Worm (Caenorhabditis elegans) whole organism, late embryonic: ENCODE measurements around the gene asb-2.

Experiments used
- K02D7.2 ChIP-seq: sonication (generic microtip); optimal IDR thresholded peaks from 2 replicates; lab custom pipeline; 2017; ENCODE audit warnings: mild to moderate bottlenecking, missing genetic modification characterization, missing compliant biosample characterization
- K09A11.1 ChIP-seq: sonication (generic microtip); optimal IDR thresholded peaks from 2 replicates; lab custom pipeline; 2017; ENCODE audit warnings: antibody characterized with exemption, mild to moderate bottlenecking, missing genetic modification characterization, missing compliant biosample characterization; ENCODE audit not compliant: insufficient read depth
- ama-1 ChIP-seq: fragments of 150-350 bp; optimal IDR thresholded peaks from 2 replicates; lab custom pipeline; 2014
- ceh-18 ChIP-seq: sonication (generic microtip); optimal IDR thresholded peaks from 2 replicates; lab custom pipeline; 2016; ENCODE audit warnings: missing genetic modification characterization, missing compliant biosample characterization
- ceh-19 ChIP-seq: fragments of 200-800 bp; sonication (Bioruptor generic); optimal IDR thresholded peaks from 2 replicates; lab custom pipeline; 2018; ENCODE audit warnings: mild to moderate bottlenecking, missing genetic modification characterization, missing compliant biosample characterization
- ceh-22 ChIP-seq: sonication (generic microtip); optimal IDR thresholded peaks from 2 replicates; lab custom pipeline; 2017; ENCODE audit warnings: missing biosample characterization, missing genetic modification characterization
- ceh-31 ChIP-seq: sonication (generic microtip); optimal IDR thresholded peaks from 2 replicates; lab custom pipeline; 2016; ENCODE audit warnings: missing genetic modification characterization, missing compliant biosample characterization
- ceh-34 ChIP-seq: sonication (generic microtip); optimal IDR thresholded peaks from 2 replicates; lab custom pipeline; 2016; ENCODE audit warnings: mild to moderate bottlenecking, missing genetic modification characterization, missing compliant biosample characterization
- ceh-45 ChIP-seq: fragments of 200-800 bp; sonication (Bioruptor generic); IDR thresholded peaks from 2 replicates; pipeline ENCODE4 v1.3.6; 2022; ENCODE audit warnings: missing genetic modification reagents, missing genetic modification characterization, missing compliant biosample characterization
- ceh-48 ChIP-seq: sonication (generic microtip); optimal IDR thresholded peaks from 2 replicates; lab custom pipeline; 2016; ENCODE audit warnings: missing genetic modification characterization, inconsistent platforms, missing compliant biosample characterization
- ceh-6 ChIP-seq: fragments of 200-800 bp; sonication (Bioruptor generic); optimal IDR thresholded peaks from 2 replicates; lab custom pipeline; 2018; ENCODE audit warnings: mild to moderate bottlenecking, missing genetic modification characterization, missing compliant biosample characterization
- ceh-9 ChIP-seq: sonication (generic microtip); optimal IDR thresholded peaks from 2 replicates; lab custom pipeline; 2016; ENCODE audit warnings: mild to moderate bottlenecking, missing genetic modification characterization, inconsistent platforms, missing compliant biosample characterization
- che-1 ChIP-seq: sonication (generic microtip); optimal IDR thresholded peaks from 2 replicates; lab custom pipeline; 2016; ENCODE audit warnings: mild to moderate bottlenecking, missing genetic modification characterization, missing compliant biosample characterization
- dmd-4 ChIP-seq: sonication (generic microtip); optimal IDR thresholded peaks from 2 replicates; lab custom pipeline; 2016; ENCODE audit warnings: borderline replicate concordance, missing genetic modification characterization, missing compliant biosample characterization
- elt-2 ChIP-seq: sonication (generic microtip); optimal IDR thresholded peaks from 2 replicates; lab custom pipeline; 2016; ENCODE audit warnings: missing genetic modification reagents, missing genetic modification characterization, missing compliant biosample characterization
- fkh-10 ChIP-seq: fragments of 150-350 bp; optimal IDR thresholded peaks from 2 replicates; lab custom pipeline; 2014; ENCODE audit warnings: missing biosample characterization, missing genetic modification reagents, missing genetic modification characterization
- fkh-6 ChIP-seq: sonication (generic microtip); optimal IDR thresholded peaks from 2 replicates; lab custom pipeline; 2016; ENCODE audit warnings: missing genetic modification characterization, missing compliant biosample characterization
- hlh-15 ChIP-seq: sonication (generic microtip); optimal IDR thresholded peaks from 2 replicates; lab custom pipeline; 2016; ENCODE audit warnings: missing genetic modification characterization, missing compliant biosample characterization
- hlh-30 ChIP-seq: sonication (generic microtip); optimal IDR thresholded peaks from 2 replicates; lab custom pipeline; 2017; ENCODE audit warnings: antibody characterized with exemption, missing genetic modification characterization, missing compliant biosample characterization; ENCODE audit not compliant: insufficient read depth
- hlh-8 ChIP-seq: sonication (generic microtip); optimal IDR thresholded peaks from 2 replicates; lab custom pipeline; 2016; ENCODE audit warnings: missing genotype, missing genetic modification characterization, missing compliant biosample characterization
- nfya-1 ChIP-seq: sonication (generic microtip); optimal IDR thresholded peaks from 2 replicates; lab custom pipeline; 2017; ENCODE audit warnings: missing genetic modification characterization, mild to moderate bottlenecking, missing compliant biosample characterization, antibody characterized with exemption, moderate library complexity
- nhr-11 ChIP-seq: fragments of 150-350 bp; optimal IDR thresholded peaks from 2 replicates; lab custom pipeline; 2014; ENCODE audit warnings: missing biosample characterization, missing genetic modification characterization
- npax-4 ChIP-seq: sonication (generic microtip); optimal IDR thresholded peaks from 2 replicates; lab custom pipeline; 2016; ENCODE audit warnings: missing genetic modification characterization, missing compliant biosample characterization
- odd-2 ChIP-seq: sonication (generic microtip); optimal IDR thresholded peaks from 2 replicates; lab custom pipeline; 2017; ENCODE audit warnings: antibody characterized with exemption, mild to moderate bottlenecking, missing genetic modification characterization, missing compliant biosample characterization
- pag-3 ChIP-seq: sonication (generic microtip); optimal IDR thresholded peaks from 2 replicates; lab custom pipeline; 2016; ENCODE audit warnings: missing compliant biosample characterization, missing genetic modification characterization, borderline replicate concordance
- pat-9 ChIP-seq: fragments of 200-800 bp; sonication (Bioruptor generic); optimal IDR thresholded peaks from 2 replicates; lab custom pipeline; 2018; ENCODE audit warnings: mild to moderate bottlenecking, missing genetic modification characterization, moderate library complexity, missing compliant biosample characterization
- pax-1 ChIP-seq: fragments of 150-350 bp; optimal IDR thresholded peaks from 2 replicates; lab custom pipeline; 2014; ENCODE audit warnings: missing biosample characterization, missing genetic modification characterization
- pha-2 ChIP-seq: sonication (generic microtip); optimal IDR thresholded peaks from 2 replicates; lab custom pipeline; 2017; ENCODE audit warnings: mild to moderate bottlenecking, missing genetic modification characterization, missing compliant biosample characterization
- pha-4 ChIP-seq: fragments of 150-350 bp; optimal IDR thresholded peaks from 2 replicates; lab custom pipeline; 2018; ENCODE audit warnings: missing biosample characterization, missing genetic modification reagents, missing genetic modification characterization
- pros-1 ChIP-seq: fragments of 150-350 bp; optimal IDR thresholded peaks from 2 replicates; lab custom pipeline; 2014; ENCODE audit warnings: missing biosample characterization, missing genetic modification reagents, missing genetic modification characterization
- ref-2 ChIP-seq: sonication (generic microtip); optimal IDR thresholded peaks from 2 replicates; lab custom pipeline; 2016; ENCODE audit warnings: missing genetic modification characterization, missing compliant biosample characterization
- rnt-1 ChIP-seq: sonication (generic microtip); optimal IDR thresholded peaks from 2 replicates; lab custom pipeline; 2016; ENCODE audit warnings: missing genetic modification characterization, missing compliant biosample characterization
- sdc-2 ChIP-seq: sonication (generic microtip); optimal IDR thresholded peaks from 2 replicates; lab custom pipeline; 2016; ENCODE audit warnings: missing genotype, missing genetic modification characterization, missing compliant biosample characterization
- syd-9 ChIP-seq: sonication (generic microtip); optimal IDR thresholded peaks from 2 replicates; lab custom pipeline; 2016; ENCODE audit warnings: mild to moderate bottlenecking, missing genetic modification characterization, moderate library complexity, missing compliant biosample characterization
- tbx-2 ChIP-seq: sonication (generic microtip); optimal IDR thresholded peaks from 2 replicates; lab custom pipeline; 2016; ENCODE audit warnings: missing genetic modification characterization, missing compliant biosample characterization
- ttx-3 ChIP-seq: sonication (generic microtip); optimal IDR thresholded peaks from 2 replicates; lab custom pipeline; 2016; ENCODE audit warnings: missing genetic modification reagents, missing genetic modification characterization, missing compliant biosample characterization
- unc-3 ChIP-seq, 2 experiments: fragments of 200-800 bp in 1 of 2; sonication (Bioruptor generic) in 1 of 2; sonication (generic microtip) in 1 of 2; conservative IDR thresholded peaks in 1 of 2; optimal IDR thresholded peaks in 1 of 2; 2 replicates each; pipeline versions ENCODE4 v1.3.6 to Lab custom; 2016 to 2022; ENCODE audit warnings: missing compliant biosample characterization in 2 of 2, missing genetic modification characterization in 2 of 2, missing genetic modification reagents in 1 of 2
- unc-42 ChIP-seq: sonication (generic microtip); optimal IDR thresholded peaks from 2 replicates; lab custom pipeline; 2016; ENCODE audit warnings: missing genotype, missing genetic modification characterization, missing compliant biosample characterization
- unc-55 ChIP-seq: sonication (generic microtip); optimal IDR thresholded peaks from 2 replicates; lab custom pipeline; 2017; ENCODE audit warnings: missing biosample characterization, missing genetic modification reagents, missing genetic modification characterization
- unc-86 ChIP-seq: sonication (generic microtip); optimal IDR thresholded peaks from 2 replicates; lab custom pipeline; 2016; ENCODE audit warnings: missing genetic modification characterization, missing compliant biosample characterization
- zip-5 ChIP-seq: sonication (generic microtip); optimal IDR thresholded peaks from 2 replicates; lab custom pipeline; 2016; ENCODE audit warnings: missing genetic modification characterization, missing compliant biosample characterization
- ztf-16 ChIP-seq: sonication (generic microtip); optimal IDR thresholded peaks from 2 replicates; lab custom pipeline; 2017; ENCODE audit warnings: missing genetic modification characterization, missing compliant biosample characterization

The asb-2 gene

DNA sequence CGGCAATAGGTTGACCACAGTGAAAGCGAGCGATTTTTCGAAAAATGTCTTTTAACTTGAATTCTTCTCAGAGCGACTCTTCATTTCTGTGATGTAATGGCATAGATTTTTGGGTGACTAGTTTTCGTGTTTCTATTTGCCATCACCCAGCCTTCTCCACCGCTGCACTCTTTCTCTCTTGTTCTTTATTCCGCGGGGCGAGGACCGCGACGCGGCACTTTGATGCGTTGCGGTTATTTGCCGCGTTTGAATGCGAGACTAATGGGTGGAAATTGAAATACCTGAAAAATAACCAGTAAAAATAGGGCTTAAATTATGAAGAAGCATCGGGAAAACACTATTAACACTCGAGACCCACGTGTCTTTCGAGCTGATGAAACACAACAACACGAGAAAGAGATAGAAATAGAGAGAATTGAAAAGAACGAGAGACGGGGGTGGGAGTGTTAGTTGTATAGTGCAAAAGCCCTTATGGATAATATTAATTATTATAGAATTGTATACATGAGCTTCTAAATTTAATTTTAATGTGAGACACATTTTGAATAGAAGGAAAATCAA, 34.6 kb downstream of the asb-2 start, which contains the start of gene dgk-2:
Gene dgk-2 (minus strand): TSS at position 281 of the 561 bp plus-strand sequence.
- TF ChIP-seq sdc-2 (tag; lab: Kevin White, UChicago), result peak; percentile 12
- peak; percentile 0 for TF ChIP-seq dmd-4
- TF ChIP-seq rnt-1 (tag; lab: Kevin White, UChicago), result peak; percentile 13
- peak; percentile 28 for TF ChIP-seq unc-42 (tag; lab: Kevin White, UChicago)
- TF ChIP-seq unc-55, result peak; percentile 40
- peak; percentile 26 for TF ChIP-seq tbx-2 (tag; lab: Kevin White, UChicago)
- TF ChIP-seq che-1 (tag; lab: Kevin White, UChicago), result no peak
- no peak for TF ChIP-seq unc-86 (tag; lab: Kevin White, UChicago)
- TF ChIP-seq hlh-15, result no peak

DNA sequence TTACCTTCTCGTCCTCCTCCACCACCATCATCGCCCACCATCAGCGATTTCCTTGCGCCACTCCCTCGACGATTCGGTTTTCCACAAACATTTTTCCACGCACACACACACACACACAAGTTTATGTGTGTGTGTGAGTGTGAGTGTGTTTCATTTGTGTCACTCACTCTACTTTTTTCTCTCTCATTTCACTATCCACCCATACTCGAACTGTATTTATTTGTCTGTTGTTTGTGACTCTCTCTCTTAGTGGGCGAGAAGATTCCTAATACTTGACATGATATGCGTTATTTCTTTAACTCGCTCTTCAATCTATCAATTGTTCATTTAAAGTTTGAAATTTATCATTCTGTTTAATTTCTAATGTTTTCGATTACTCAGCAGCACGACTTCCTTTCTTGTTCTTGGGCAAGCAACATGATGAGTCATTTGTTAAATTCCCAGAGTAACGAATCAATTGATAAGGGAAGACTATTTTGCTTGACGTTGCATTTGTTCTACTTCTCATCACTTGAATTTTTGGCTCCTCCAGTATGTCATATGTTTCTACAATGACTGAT, 37.6 kb downstream of the asb-2 start:
- TF ChIP-seq pha-2 (tag; lab: Kevin White, UChicago) (no peak), ceh-18 (tag; lab: Kevin White, UChicago) (peak; percentile 10), hlh-30 (tag; lab: Kevin White, UChicago) (no peak), ceh-19 (no peak), nhr-11 (no peak)

- TF ChIP-seq K09A11.1 (no peak), rnt-1 (tag; lab: Kevin White, UChicago) (no peak), npax-4 (tag; lab: Kevin White, UChicago) (no peak), ceh-19 (no peak), sdc-2 (tag; lab: Kevin White, UChicago) (no peak), hlh-8 (no peak), pros-1 (tag; lab: Kevin White, UChicago) (no peak), elt-2 (tag; lab: Kevin White, UChicago) (no peak), ttx-3 (tag; lab: Kevin White, UChicago) (no peak), syd-9 (no peak), ceh-22 (no peak), ztf-16 (tag; lab: Kevin White, UChicago) (no peak), pat-9 (no peak), che-1 (tag; lab: Kevin White, UChicago) (no peak), ceh-48 (tag; lab: Kevin White, UChicago) (no peak), pax-1 (tag; lab: Kevin White, UChicago) (no peak), pha-4 (no peak)
These were observed 38.6 kb downstream of the asb-2 start, which contains the start of gene rhi-1 for ce11 chrX:4508209-4508608. Gene rhi-1 (plus strand): TSS chrX:4508509.

ce11 chrX:4513657-4514143, 44.1 kb downstream of the asb-2 start, which contains the start of gene spr-3:
Gene spr-3 (plus strand): TSS chrX:4514093.
- TF ChIP-seq tbx-2 (tag; lab: Kevin White, UChicago), result no peak
- TF ChIP-seq fkh-6 (tag; lab: Kevin White, UChicago), result no peak
- TF ChIP-seq odd-2 (tag; lab: Kevin White, UChicago), result no peak
- no peak for TF ChIP-seq ama-1 (lab: Kevin White, UChicago)
- no peak for TF ChIP-seq K02D7.2 (tag; lab: Kevin White, UChicago)
- TF ChIP-seq nfya-1 (tag; lab: Kevin White, UChicago), result peak; percentile 12
- no peak for TF ChIP-seq ceh-6 (GFP tag; lab: Kevin White, UChicago)
- no peak for TF ChIP-seq ceh-45
- TF ChIP-seq, all 69 proteins: peak for 1

DNA sequence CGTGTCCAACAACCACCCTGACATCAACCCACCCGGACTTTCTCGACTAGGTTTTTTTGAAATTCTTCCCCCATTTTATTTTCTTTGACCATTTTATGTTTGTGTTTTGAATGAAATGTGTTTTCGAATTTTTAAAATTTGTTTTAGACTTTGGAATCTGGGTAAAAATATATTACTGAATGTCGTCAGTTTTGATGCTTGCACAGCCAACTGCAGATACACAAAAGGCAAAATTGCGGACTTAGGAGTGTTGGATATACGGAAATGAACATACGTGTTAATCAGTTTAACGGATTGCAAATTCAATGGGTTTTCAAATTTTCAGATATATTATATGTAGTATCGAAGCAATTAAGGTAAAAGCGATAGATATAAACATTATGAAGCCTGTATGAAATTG, 47.2 kb downstream of the asb-2 start:
- TF ChIP-seq ref-2 (tag; lab: Kevin White, UChicago) (no peak), ceh-9 (tag; lab: Kevin White, UChicago) (no peak), ceh-34 (no peak), unc-3 (GFP tag; conservative IDR thresholded peaks at IDR 0.05; lab: Robert Waterston, UW) (no peak), unc-3 (tag; optimal IDR thresholded peaks at IDR 0.05; lab: Kevin White, UChicago) (no peak), fkh-10 (GFP tag; lab: Kevin White, UChicago) (no peak), hlh-15 (no peak), fkh-6 (tag; lab: Kevin White, UChicago) (no peak), pag-3 (tag; lab: Kevin White, UChicago) (no peak), ttx-3 (tag; lab: Kevin White, UChicago) (no peak), ceh-19 (no peak), zip-5 (tag; lab: Kevin White, UChicago) (no peak), hlh-30 (tag; lab: Kevin White, UChicago) (no peak), ceh-31 (tag; lab: Kevin White, UChicago) (no peak), rnt-1 (tag; lab: Kevin White, UChicago) (no peak), pat-9 (no peak), nfya-1 (tag; lab: Kevin White, UChicago) (no peak), sdc-2 (tag; lab: Kevin White, UChicago) (no peak)
